Fruit fly (Drosophila melanogaster) whole organism, wandering third instar larva: ENCODE results near the gene CG6055.

Source experiments
- Abd-B ChIP-seq: fragments of >200 bp; optimal IDR thresholded peaks from 2 replicates; lab custom pipeline; 2017; ENCODE audit warnings: missing biosample characterization, missing genetic modification characterization
- dl ChIP-seq, 2 experiments: fragments of 175-275, 200-275 bp in 1 of 2; fragments of 200-275 bp in 1 of 2; sonication (Bioruptor generic); optimal IDR thresholded peaks; lab custom pipeline; 2018; ENCODE audit warnings: mild to moderate bottlenecking in 2 of 2, missing biosample characterization in 2 of 2, missing genetic modification characterization in 2 of 2, moderate library complexity in 2 of 2; ENCODE audit not compliant: partially characterized antibody in 2 of 2, insufficient read depth in 1 of 2

- TF ChIP-seq dl (GFP tag; optimal IDR thresholded peaks at IDR 0.05; lab: Kevin White, UChicago; ENCODE audit: insufficient read depth in 1 of 2, partially characterized antibody in 2 of 2) = no peak
- TF ChIP-seq Abd-B (GFP tag; lab: Kevin White, UChicago) = no peak
Measured at dm6 chr2L:7491902-7492301, 25.6 kb downstream of the CG6055 start.
